Fruit fly (Drosophila melanogaster): ENCODE data around the gene Act79B.

DNA sequence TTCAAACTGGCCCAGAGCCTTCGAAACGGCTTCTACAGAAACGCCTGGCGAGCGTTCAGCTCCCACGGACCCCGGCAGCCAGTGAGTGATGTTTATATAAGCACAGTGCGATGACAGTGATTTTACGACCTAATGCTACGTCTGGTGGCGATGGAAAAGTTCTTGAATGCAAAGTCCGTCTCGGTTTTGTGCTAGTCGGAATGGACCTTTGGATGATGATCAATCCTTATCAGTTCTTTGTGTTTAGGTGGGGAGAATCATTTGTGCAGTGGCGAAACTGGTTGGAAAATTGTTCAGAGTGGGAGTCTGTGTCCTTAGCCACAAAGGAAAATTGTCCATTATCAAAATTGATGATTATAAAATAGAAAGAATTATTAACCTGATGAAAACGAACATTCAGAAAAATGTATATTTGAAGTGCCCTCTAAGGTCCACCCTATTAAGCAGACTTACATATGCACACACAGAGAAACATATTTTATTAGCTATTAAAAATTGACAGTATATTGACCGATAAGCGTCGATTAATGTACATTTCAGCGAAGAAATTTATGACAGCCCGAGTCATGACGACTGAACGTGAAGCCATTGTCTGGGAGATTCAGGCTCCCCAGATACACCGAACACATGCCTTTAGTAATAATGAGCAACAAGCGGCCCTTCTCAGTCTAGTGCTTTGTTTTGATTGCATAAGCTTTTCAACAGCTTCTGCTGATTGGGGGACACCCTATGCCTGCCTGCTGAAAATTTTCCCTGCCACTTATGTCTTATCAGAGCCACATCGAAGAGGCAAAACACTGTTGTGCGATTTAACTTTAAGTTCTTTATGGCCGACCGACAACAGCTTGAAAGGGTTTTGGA is 12.6 kb upstream of the Act79B start:
- TF ChIP-seq CG16779 (tag; optimal IDR thresholded peaks at IDR 0.05) (no peak), CG8632 (GFP tag; optimal IDR thresholded peaks at IDR 0.05) (no peak), CG6792 (GFP tag; optimal IDR thresholded peaks at IDR 0.05) (peak; percentile 24), OdsH (GFP tag; optimal IDR thresholded peaks at IDR 0.05) (peak; percentile 44), Lpt (GFP tag; optimal IDR thresholded peaks at IDR 0.05) (no peak), achi (GFP tag; optimal IDR thresholded peaks at IDR 0.05) (peak; percentile 24), CG6854 (GFP tag; optimal IDR thresholded peaks at IDR 0.05) (no peak)
